Worm (Caenorhabditis elegans) whole organism, late embryonic: ENCODE results near the gene btb-16.

ENCODE experiments used
- C08G9.2 ChIP-seq: sonication (generic microtip); optimal IDR thresholded peaks from 2 replicates; lab custom pipeline; 2016; ENCODE audit warnings: mild to moderate bottlenecking, missing genetic modification characterization, moderate library complexity, missing compliant biosample characterization
- F13H6.1 ChIP-seq: sonication (generic microtip); optimal IDR thresholded peaks from 2 replicates; lab custom pipeline; 2016; ENCODE audit warnings: missing genetic modification characterization, missing compliant biosample characterization
- K02D7.2 ChIP-seq: sonication (generic microtip); optimal IDR thresholded peaks from 2 replicates; lab custom pipeline; 2017; ENCODE audit warnings: mild to moderate bottlenecking, missing genetic modification characterization, missing compliant biosample characterization
- Y22D7AL.16 ChIP-seq: sonication (generic microtip); optimal IDR thresholded peaks from 2 replicates; lab custom pipeline; 2016; ENCODE audit warnings: missing genetic modification characterization, missing compliant biosample characterization
- ahr-1 ChIP-seq: sonication (generic microtip); optimal IDR thresholded peaks from 2 replicates; lab custom pipeline; 2016; ENCODE audit warnings: missing genetic modification characterization, missing compliant biosample characterization
- ceh-18 ChIP-seq: sonication (generic microtip); optimal IDR thresholded peaks from 2 replicates; lab custom pipeline; 2016; ENCODE audit warnings: missing genetic modification characterization, missing compliant biosample characterization
- ceh-2 ChIP-seq: sonication (generic microtip); optimal IDR thresholded peaks from 2 replicates; lab custom pipeline; 2016; ENCODE audit warnings: missing genotype, missing genetic modification characterization, missing compliant biosample characterization
- ceh-22 ChIP-seq: sonication (generic microtip); optimal IDR thresholded peaks from 2 replicates; lab custom pipeline; 2017; ENCODE audit warnings: missing biosample characterization, missing genetic modification characterization
- ceh-24 ChIP-seq: sonication (generic microtip); optimal IDR thresholded peaks from 2 replicates; lab custom pipeline; 2016; ENCODE audit warnings: mild to moderate bottlenecking, missing genetic modification characterization, missing compliant biosample characterization
- ceh-30 ChIP-seq: fragments of 150-350 bp; optimal IDR thresholded peaks from 2 replicates; lab custom pipeline; 2014; ENCODE audit warnings: missing biosample characterization, missing genetic modification characterization
- ceh-45 ChIP-seq: fragments of 200-800 bp; sonication (Bioruptor generic); IDR thresholded peaks from 2 replicates; pipeline ENCODE4 v1.3.6; 2022; ENCODE audit warnings: missing genetic modification reagents, missing genetic modification characterization, missing compliant biosample characterization
- ceh-6 ChIP-seq: fragments of 200-800 bp; sonication (Bioruptor generic); optimal IDR thresholded peaks from 2 replicates; lab custom pipeline; 2018; ENCODE audit warnings: mild to moderate bottlenecking, missing genetic modification characterization, missing compliant biosample characterization
- dve-1 ChIP-seq: sonication (generic microtip); optimal IDR thresholded peaks from 2 replicates; lab custom pipeline; 2017; ENCODE audit warnings: antibody characterized with exemption, mild to moderate bottlenecking, missing genetic modification characterization, missing compliant biosample characterization
- elt-2 ChIP-seq: sonication (generic microtip); optimal IDR thresholded peaks from 2 replicates; lab custom pipeline; 2016; ENCODE audit warnings: missing genetic modification reagents, missing genetic modification characterization, missing compliant biosample characterization
- ets-4 ChIP-seq: sonication (generic microtip); optimal IDR thresholded peaks from 2 replicates; lab custom pipeline; 2016; ENCODE audit warnings: missing genetic modification characterization, missing compliant biosample characterization
- eyg-1 ChIP-seq: sonication (generic microtip); optimal IDR thresholded peaks from 2 replicates; lab custom pipeline; 2016; ENCODE audit warnings: missing genotype, missing genetic modification characterization, missing compliant biosample characterization
- hlh-15 ChIP-seq: sonication (generic microtip); optimal IDR thresholded peaks from 2 replicates; lab custom pipeline; 2016; ENCODE audit warnings: missing genetic modification characterization, missing compliant biosample characterization
- hlh-30 ChIP-seq: sonication (generic microtip); optimal IDR thresholded peaks from 2 replicates; lab custom pipeline; 2017; ENCODE audit warnings: antibody characterized with exemption, missing genetic modification characterization, missing compliant biosample characterization; ENCODE audit not compliant: insufficient read depth
- hlh-6 ChIP-seq: sonication (generic microtip); optimal IDR thresholded peaks from 2 replicates; lab custom pipeline; 2016; ENCODE audit warnings: missing genotype, missing genetic modification characterization, missing compliant biosample characterization
- hlh-8 ChIP-seq: sonication (generic microtip); optimal IDR thresholded peaks from 2 replicates; lab custom pipeline; 2016; ENCODE audit warnings: missing genotype, missing genetic modification characterization, missing compliant biosample characterization
- madf-2 ChIP-seq: sonication (generic microtip); optimal IDR thresholded peaks from 2 replicates; lab custom pipeline; 2017; ENCODE audit warnings: missing genetic modification characterization, missing compliant biosample characterization
- nfya-1 ChIP-seq: sonication (generic microtip); optimal IDR thresholded peaks from 2 replicates; lab custom pipeline; 2017; ENCODE audit warnings: missing genetic modification characterization, mild to moderate bottlenecking, missing compliant biosample characterization, antibody characterized with exemption, moderate library complexity
- nhr-11 ChIP-seq: fragments of 150-350 bp; optimal IDR thresholded peaks from 2 replicates; lab custom pipeline; 2014; ENCODE audit warnings: missing biosample characterization, missing genetic modification characterization
- nhr-232 ChIP-seq: sonication (generic microtip); optimal IDR thresholded peaks from 2 replicates; lab custom pipeline; 2016; ENCODE audit warnings: missing genetic modification characterization, missing compliant biosample characterization
- npax-4 ChIP-seq: sonication (generic microtip); optimal IDR thresholded peaks from 2 replicates; lab custom pipeline; 2016; ENCODE audit warnings: missing genetic modification characterization, missing compliant biosample characterization
- pag-3 ChIP-seq: sonication (generic microtip); optimal IDR thresholded peaks from 2 replicates; lab custom pipeline; 2016; ENCODE audit warnings: missing compliant biosample characterization, missing genetic modification characterization, borderline replicate concordance
- pat-9 ChIP-seq: fragments of 200-800 bp; sonication (Bioruptor generic); optimal IDR thresholded peaks from 2 replicates; lab custom pipeline; 2018; ENCODE audit warnings: mild to moderate bottlenecking, missing genetic modification characterization, moderate library complexity, missing compliant biosample characterization
- pax-1 ChIP-seq: fragments of 150-350 bp; optimal IDR thresholded peaks from 2 replicates; lab custom pipeline; 2014; ENCODE audit warnings: missing biosample characterization, missing genetic modification characterization
- pha-4 ChIP-seq: fragments of 150-350 bp; optimal IDR thresholded peaks from 2 replicates; lab custom pipeline; 2018; ENCODE audit warnings: missing biosample characterization, missing genetic modification reagents, missing genetic modification characterization
- pros-1 ChIP-seq: fragments of 150-350 bp; optimal IDR thresholded peaks from 2 replicates; lab custom pipeline; 2014; ENCODE audit warnings: missing biosample characterization, missing genetic modification reagents, missing genetic modification characterization
- syd-9 ChIP-seq: sonication (generic microtip); optimal IDR thresholded peaks from 2 replicates; lab custom pipeline; 2016; ENCODE audit warnings: mild to moderate bottlenecking, missing genetic modification characterization, moderate library complexity, missing compliant biosample characterization
- tbx-2 ChIP-seq: sonication (generic microtip); optimal IDR thresholded peaks from 2 replicates; lab custom pipeline; 2016; ENCODE audit warnings: missing genetic modification characterization, missing compliant biosample characterization
- tbx-7 ChIP-seq: sonication (generic microtip); optimal IDR thresholded peaks from 2 replicates; lab custom pipeline; 2016; ENCODE audit warnings: missing genotype, missing genetic modification characterization, missing compliant biosample characterization
- unc-86 ChIP-seq: sonication (generic microtip); optimal IDR thresholded peaks from 2 replicates; lab custom pipeline; 2016; ENCODE audit warnings: missing genetic modification characterization, missing compliant biosample characterization

The btb-16 gene

ce11 chrII:3340818-3341217 is 44.1 kb downstream of the btb-16 start:
- no peak for TF ChIP-seq syd-9 (tag; lab: Kevin White, UChicago)
- TF ChIP-seq ceh-24 (tag; lab: Kevin White, UChicago) = no peak
- TF ChIP-seq pha-4 (tag; lab: Kevin White, UChicago) = no peak
- no peak for TF ChIP-seq unc-86
- no peak for TF ChIP-seq F13H6.1
- no peak for TF ChIP-seq dve-1 (tag; lab: Kevin White, UChicago)
- TF ChIP-seq ceh-6 (GFP tag; lab: Kevin White, UChicago) = no peak
- no peak for TF ChIP-seq npax-4 (tag; lab: Kevin White, UChicago)
- TF ChIP-seq hlh-8 (tag; lab: Kevin White, UChicago) = no peak
- no peak for TF ChIP-seq ceh-45 (GFP tag; lab: Robert Waterston, UW)
- no peak for TF ChIP-seq madf-2 (tag; lab: Kevin White, UChicago)
- TF ChIP-seq C08G9.2 (tag; lab: Kevin White, UChicago) = no peak
- TF ChIP-seq, all 69 proteins: peak for 0

DNA sequence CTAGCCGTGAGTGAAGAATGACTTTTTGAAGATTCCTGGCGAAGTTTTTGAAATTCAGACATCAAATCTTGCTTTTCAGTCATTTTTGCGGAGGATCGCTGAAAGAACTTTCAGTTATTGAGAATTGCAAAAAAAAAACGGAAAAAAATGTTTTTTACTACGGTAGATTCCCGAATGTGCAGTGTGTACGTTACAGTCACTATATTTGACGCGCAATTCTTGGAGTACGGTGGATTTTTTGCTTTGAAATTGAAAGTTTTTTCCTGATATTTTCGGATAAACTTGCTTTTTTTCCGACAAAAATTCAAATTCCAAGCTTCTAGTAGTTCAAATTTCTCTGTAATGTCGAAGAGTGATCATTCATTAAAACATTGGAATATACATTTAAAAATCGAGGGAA is 45.3 kb downstream of the btb-16 start, which contains the start of gene F14D2.11:
TSS of gene F14D2.11 (minus strand) at position 101 of the 400 bp plus-strand sequence.
- TF ChIP-seq hlh-8 (tag; lab: Kevin White, UChicago) (no peak), tbx-7 (tag; lab: Kevin White, UChicago) (no peak), ceh-22 (no peak)

ce11 chrII:3343714-3344113 is 47.0 kb downstream of the btb-16 start, which contains the start of gene F14D2.15:
F14D2.15 (minus strand) TSS chrII:3343814.
- TF ChIP-seq npax-4 (tag; lab: Kevin White, UChicago) (no peak), hlh-15 (tag; lab: Kevin White, UChicago) (no peak), eyg-1 (tag; lab: Kevin White, UChicago) (no peak), hlh-8 (tag; lab: Kevin White, UChicago) (no peak), hlh-30 (tag; lab: Kevin White, UChicago) (no peak), ceh-18 (no peak), pros-1 (no peak), madf-2 (tag; lab: Kevin White, UChicago) (no peak), nhr-11 (no peak), F13H6.1 (no peak), unc-86 (no peak), ets-4 (tag; lab: Kevin White, UChicago) (no peak), elt-2 (tag; lab: Kevin White, UChicago) (no peak), Y22D7AL.16 (tag; lab: Kevin White, UChicago) (no peak)

ce11 chrII:3344917-3345316 is 48.2 kb downstream of the btb-16 start, which contains the start of gene bath-28:
bath-28 (minus strand) TSS chrII:3344967.
- TF ChIP-seq ceh-30 (tag; lab: Kevin White, UChicago) (no peak), ahr-1 (tag; lab: Kevin White, UChicago) (no peak)

DNA sequence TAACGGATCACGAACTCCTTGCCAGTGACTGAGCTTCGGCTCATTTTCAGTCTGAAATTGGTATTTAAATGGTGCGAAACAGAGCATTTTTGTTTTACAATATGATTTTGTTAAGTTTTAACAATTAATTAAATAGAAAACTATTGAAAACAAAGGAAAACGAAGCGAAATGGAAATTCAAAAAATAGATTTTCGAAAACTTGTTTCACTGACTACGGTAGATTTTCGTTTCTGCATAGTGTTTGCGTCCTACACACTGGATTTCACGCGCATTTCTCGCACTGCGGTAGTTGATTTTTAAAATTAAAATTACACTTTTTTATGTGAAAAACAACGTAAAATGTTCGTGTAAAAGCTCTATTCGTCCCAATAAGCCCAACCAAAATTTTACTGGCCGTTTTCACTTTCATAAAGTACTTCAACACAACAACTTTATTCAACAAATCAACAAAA is 49.7 kb downstream of the btb-16 start, which contains the start of gene bath-30:
TSS of gene bath-30 (minus strand) at position 51 of the 453 bp plus-strand sequence.
- TF ChIP-seq K02D7.2 (tag; lab: Kevin White, UChicago) (no peak), ceh-24 (tag; lab: Kevin White, UChicago) (no peak), hlh-6 (no peak), ceh-2 (tag; lab: Kevin White, UChicago) (no peak), ets-4 (tag; lab: Kevin White, UChicago) (no peak), pax-1 (tag; lab: Kevin White, UChicago) (no peak), nhr-232 (tag; lab: Kevin White, UChicago) (no peak), nfya-1 (tag; lab: Kevin White, UChicago) (no peak), hlh-8 (tag; lab: Kevin White, UChicago) (no peak), elt-2 (tag; lab: Kevin White, UChicago) (no peak), pag-3 (no peak), tbx-2 (tag; lab: Kevin White, UChicago) (no peak), nhr-11 (no peak), tbx-7 (tag; lab: Kevin White, UChicago) (no peak), pat-9 (tag; lab: Kevin White, UChicago) (no peak), ceh-22 (no peak), npax-4 (tag; lab: Kevin White, UChicago) (no peak), syd-9 (tag; lab: Kevin White, UChicago) (no peak)
